Worm (Caenorhabditis elegans): ENCODE measurements around the gene C06H5.8.
A peak's percentile ranks its signal among the peaks of the same experiment; 100 is the strongest.

Gene C06H5.8

ce11 chrV:17951172-17951999 is 32.6 kb downstream of the C06H5.8 start, which contains the start of gene Y59A8B.24:
Y59A8B.24 (plus strand) TSS chrV:17951949.
- TF ChIP-seq ZK546.5 (tag; optimal IDR thresholded peaks at IDR 0.05) (no peak), nhr-28 (tag; optimal IDR thresholded peaks at IDR 0.05) (peak; percentile 81), mdt-29 (GFP tag; IDR thresholded peaks at IDR 0.05) (no peak; the same call in 1 of the 2 replicates), mdl-1 (tag; optimal IDR thresholded peaks at IDR 0.05) (peak; percentile 67 to 94), ceh-32 (tag; optimal IDR thresholded peaks at IDR 0.05; ENCODE audit: poor library complexity) (no peak), duxl-1 (tag; optimal IDR thresholded peaks at IDR 0.05; ENCODE audit: poor library complexity) (peak; percentile 63), ceh-44 (GFP tag; IDR thresholded peaks at IDR 0.05) (peak; percentile 59; the same call in 1 of the 2 replicates), mxl-2 (GFP tag; conservative IDR thresholded peaks at IDR 0.05) (0 out of 2 replicates have a peak, but pooled peaks have one; percentile 47), aha-1 (tag) (peak; percentile 100), lin-39 (tag; optimal IDR thresholded peaks at IDR 0.05) (no peak), tag-97 (GFP tag; IDR thresholded peaks at IDR 0.05) (no peak), F49E8.2 (tag; optimal IDR thresholded peaks at IDR 0.05; ENCODE audit: borderline replicate concordance) (no peak), T26A8.4 (GFP tag; IDR thresholded peaks at IDR 0.05) (peak; percentile 79), sdz-12 (GFP tag; optimal IDR thresholded peaks at IDR 0.05) (peak; percentile 56), nhr-237 (tag; optimal IDR thresholded peaks at IDR 0.05) (no peak), daf-12 (tag; optimal IDR thresholded peaks at IDR 0.05) (no peak), daf-19 (GFP tag; conservative IDR thresholded peaks at IDR 0.05) (no peak), pha-4 (GFP tag; IDR thresholded peaks at IDR 0.05) (peak; percentile 86), pha-4 (tag; optimal IDR thresholded peaks at IDR 0.05) (no peak), nhr-111 (GFP tag; optimal IDR thresholded peaks at IDR 0.05) (no peak), rbr-2 (tag; optimal IDR thresholded peaks at IDR 0.05) (peak; percentile 95), madf-5 (GFP tag; IDR thresholded peaks at IDR 0.05) (0 out of 4 replicates have a peak, but pooled peaks of 1 of the 2 experiments have one; percentile 43), F26F4.8 (GFP tag; conservative IDR thresholded peaks at IDR 0.05) (no peak), dmd-8 (GFP tag; IDR thresholded peaks at IDR 0.05) (0 out of 2 replicates have a peak, but pooled peaks have one; percentile 67), zip-2 (tag; optimal IDR thresholded peaks at IDR 0.05) (no peak), lin-1 (GFP tag; IDR thresholded peaks at IDR 0.05) (peak; percentile 66; the same call in 1 of the 2 replicates), nhr-11 (tag; optimal IDR thresholded peaks at IDR 0.05) (peak; percentile 95), lin-38 (GFP tag; IDR thresholded peaks at IDR 0.05) (peak; percentile 87), nhr-48 (tag; optimal IDR thresholded peaks at IDR 0.05) (peak; percentile 93), unc-39 (tag; optimal IDR thresholded peaks at IDR 0.05) (no peak), unc-62 (GFP tag; optimal IDR thresholded peaks at IDR 0.05 in 1 of 2) (no peak), unc-62 (tag; optimal IDR thresholded peaks at IDR 0.05) (no peak), ztf-11 (tag; optimal IDR thresholded peaks at IDR 0.05) (no peak), spr-3 (GFP tag; optimal IDR thresholded peaks at IDR 0.05) (peak; percentile 78), hif-1 (tag; optimal IDR thresholded peaks at IDR 0.05) (peak; percentile 88 to 100), jun-1 (tag; optimal IDR thresholded peaks at IDR 0.05) (peak; percentile 74), ces-1 (GFP tag; optimal IDR thresholded peaks at IDR 0.05) (no peak), gei-8 (GFP tag; optimal IDR thresholded peaks at IDR 0.05) (peak; percentile 40), egl-43 (GFP tag; IDR thresholded peaks at IDR 0.05) (peak; percentile 88), tra-1 (GFP tag; IDR thresholded peaks at IDR 0.05) (peak; percentile 90), lin-29 (GFP tag; IDR thresholded peaks at IDR 0.05) (peak; percentile 71; the same call in 1 of the 2 replicates), ctbp-1 (GFP tag; IDR thresholded peaks at IDR 0.05) (peak; percentile 72), ama-1 (optimal IDR thresholded peaks at IDR 0.05) (peak; percentile 83), lsy-2 (tag; optimal IDR thresholded peaks at IDR 0.05) (peak; percentile 87 to 92), F44E2.7 (GFP tag; IDR thresholded peaks at IDR 0.05) (no peak), nhr-25 (tag; optimal IDR thresholded peaks at IDR 0.05; ENCODE audit: borderline replicate concordance, insufficient read depth) (peak; percentile 83), ceh-82 (tag; optimal IDR thresholded peaks at IDR 0.05) (no peak), skn-1 (tag; optimal IDR thresholded peaks at IDR 0.05) (no peak), daf-8 (GFP tag; IDR thresholded peaks at IDR 0.05) (no peak)
